Fruit fly (Drosophila melanogaster): ENCODE measurements around the gene CG33764.

Gene CG33764

DNA sequence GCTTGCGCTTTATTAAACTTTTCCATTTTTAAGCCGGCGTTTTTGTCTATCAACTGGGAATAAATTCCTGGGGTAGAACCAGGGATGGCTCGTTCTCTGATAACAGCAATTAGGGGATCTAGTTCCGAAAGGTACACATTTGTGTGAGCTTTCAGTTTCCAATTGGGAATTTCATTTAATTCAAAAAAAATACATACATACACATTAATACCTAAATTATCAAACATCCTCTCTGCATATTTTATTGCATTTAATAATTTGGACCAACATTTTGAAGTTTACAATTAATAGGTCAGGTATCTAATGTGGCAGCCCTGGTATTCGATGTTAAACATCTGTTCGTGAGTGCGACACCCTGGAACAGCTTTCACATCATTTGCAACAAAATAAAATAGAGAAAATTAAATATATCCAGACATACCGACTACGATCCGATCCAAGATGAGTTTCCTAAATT, 8.2 kb downstream of the CG33764 start, which contains the start of the genes CG15011 and CG1309 (continued):
- TF ChIP-seq pan (optimal IDR thresholded peaks at IDR 0.05) = no peak
- peak in 1 of 2 experiments; percentile 55 for TF ChIP-seq pan (GFP tag; optimal IDR thresholded peaks at IDR 0.05 in 1 of 2, IDR thresholded peaks at IDR 0.05 in 1 of 2)
- peak; percentile 68 for TF ChIP-seq CG10462 (GFP tag; optimal IDR thresholded peaks at IDR 0.05)
- peak; percentile 82 to 88 for TF ChIP-seq Pdp1 (GFP tag; optimal IDR thresholded peaks at IDR 0.05)
- peak; percentile 88 for TF ChIP-seq CG17361 (GFP tag; IDR thresholded peaks at IDR 0.05)
- peak; percentile 86 for TF ChIP-seq luna (GFP tag; optimal IDR thresholded peaks at IDR 0.05)
- peak; percentile 81 for TF ChIP-seq fu2 (GFP tag; optimal IDR thresholded peaks at IDR 0.05)
- TF ChIP-seq CG31441 (GFP tag; IDR thresholded peaks at IDR 0.05) = peak; percentile 76
- TF ChIP-seq usp (GFP tag; optimal IDR thresholded peaks at IDR 0.05) = no peak
- TF ChIP-seq Fer2 (tag; optimal IDR thresholded peaks at IDR 0.05) = peak; percentile 78
- TF ChIP-seq corto (GFP tag; optimal IDR thresholded peaks at IDR 0.05) = no peak
- TF ChIP-seq dan (GFP tag; IDR thresholded peaks at IDR 0.05) = peak; percentile 32; the same call in 1 of the 2 replicates
- TF ChIP-seq CG13287 (GFP tag; IDR thresholded peaks at IDR 0.05; ENCODE audit: partially characterized antibody) = peak; percentile 64; the same call in 1 of the 2 replicates
- peak; percentile 75 for TF ChIP-seq CG8944 (GFP tag; optimal IDR thresholded peaks at IDR 0.05)
- TF ChIP-seq CG14050 (GFP tag; IDR thresholded peaks at IDR 0.05) = peak; percentile 62
- TF ChIP-seq CG34422 (GFP tag; IDR thresholded peaks at IDR 0.05) = peak; percentile 82
- 0 out of 2 replicates have a peak, but pooled peaks have one; percentile 35 for TF ChIP-seq rib (GFP tag; IDR thresholded peaks at IDR 0.05)
- peak; percentile 75 for TF ChIP-seq Drgx (GFP tag; IDR thresholded peaks at IDR 0.05)
- peak; percentile 81 for TF ChIP-seq CG10267 (tag; optimal IDR thresholded peaks at IDR 0.05)
- TF ChIP-seq CG6272 (GFP tag; IDR thresholded peaks at IDR 0.05) = peak; percentile 79
- TF ChIP-seq HLHmδ (GFP tag; optimal IDR thresholded peaks at IDR 0.05) = no peak
- peak; percentile 91 for TF ChIP-seq chn (GFP tag; optimal IDR thresholded peaks at IDR 0.05)
- peak; percentile 28 for TF ChIP-seq CG17912 (GFP tag; optimal IDR thresholded peaks at IDR 0.05)
- peak; percentile 85 for TF ChIP-seq Atf3 (GFP tag; optimal IDR thresholded peaks at IDR 0.05)
- TF ChIP-seq HmgD (GFP tag; optimal IDR thresholded peaks at IDR 0.05) = peak; percentile 72
- no peak for TF ChIP-seq hbn (GFP tag; IDR thresholded peaks at IDR 0.05; ENCODE audit: partially characterized antibody)
- TF ChIP-seq emc (GFP tag; optimal IDR thresholded peaks at IDR 0.05) = peak; percentile 24
- TF ChIP-seq CG11456 (GFP tag; IDR thresholded peaks at IDR 0.05) = peak; percentile 75; the same call in 2 of the 3 replicates
- peak; percentile 84 for TF ChIP-seq CG8924 (tag; optimal IDR thresholded peaks at IDR 0.05)
- TF ChIP-seq CG9215 (GFP tag; IDR thresholded peaks at IDR 0.05) = peak; percentile 73
- peak; percentile 52 for TF ChIP-seq HHEX (GFP tag; optimal IDR thresholded peaks at IDR 0.05)
- peak; percentile 87 for TF ChIP-seq bab2 (GFP tag; optimal IDR thresholded peaks at IDR 0.05)
- TF ChIP-seq org-1 (GFP tag; optimal IDR thresholded peaks at IDR 0.05) = peak; percentile 23
- TF ChIP-seq cg (GFP tag; optimal IDR thresholded peaks at IDR 0.05) = no peak
- TF ChIP-seq CG16779 (GFP tag; IDR thresholded peaks at IDR 0.05) = no peak
- TF ChIP-seq dysf (GFP tag; IDR thresholded peaks at IDR 0.05) = peak; percentile 77
- TF ChIP-seq pita (GFP tag; optimal IDR thresholded peaks at IDR 0.05) = no peak
- TF ChIP-seq gro (GFP tag; optimal IDR thresholded peaks at IDR 0.05) = peak; percentile 88
- TF ChIP-seq Lpt (GFP tag; optimal IDR thresholded peaks at IDR 0.05) = no peak
- TF ChIP-seq CG10366 (GFP tag; IDR thresholded peaks at IDR 0.05) = peak; percentile 76
- no peak for TF ChIP-seq CG8359 (GFP tag; optimal IDR thresholded peaks at IDR 0.05; ENCODE audit: borderline replicate concordance)
- peak; percentile 63 for TF ChIP-seq CG3163 (GFP tag; optimal IDR thresholded peaks at IDR 0.05)
- peak; percentile 85 for TF ChIP-seq dmrt11E (tag; optimal IDR thresholded peaks at IDR 0.05)
- TF ChIP-seq Hr3 (GFP tag; optimal IDR thresholded peaks at IDR 0.05) = peak; percentile 93
- TF ChIP-seq pfk (GFP tag; optimal IDR thresholded peaks at IDR 0.05) = no peak
- TF ChIP-seq CG4730 (GFP tag; IDR thresholded peaks at IDR 0.05) = peak; percentile 43
- TF ChIP-seq CG18619 (GFP tag; optimal IDR thresholded peaks at IDR 0.05) = peak; percentile 74
- TF ChIP-seq CG1792 (GFP tag; optimal IDR thresholded peaks at IDR 0.05) = peak; percentile 73
- no peak for TF ChIP-seq nerfin-2 (GFP tag; IDR thresholded peaks at IDR 0.05; ENCODE audit: partially characterized antibody)
- peak; percentile 77 for TF ChIP-seq CG10209 (GFP tag; optimal IDR thresholded peaks at IDR 0.05)
- TF ChIP-seq Nf-YC (tag; optimal IDR thresholded peaks at IDR 0.05) = peak; percentile 79
